Worm (Caenorhabditis elegans) whole organism, mixed stage, embryonic: ENCODE results near the gene T20G5.9.

Experiments
- M03D4.4 ChIP-seq: sonication (generic microtip); optimal IDR thresholded peaks from 2 replicates; lab custom pipeline; 2017; ENCODE audit warnings: mild to moderate bottlenecking, missing genetic modification characterization, missing compliant biosample characterization
- bed-3 ChIP-seq: fragments of 200-800 bp; sonication (Bioruptor generic); optimal IDR thresholded peaks from 3 replicates; lab custom pipeline; 2018; ENCODE audit warnings: mild to moderate bottlenecking, missing genetic modification characterization, moderate library complexity, missing compliant biosample characterization
- blmp-1 ChIP-seq: fragments of 150-350 bp; optimal IDR thresholded peaks from 2 replicates; lab custom pipeline; 2014; ENCODE audit warnings: missing biosample characterization, missing genetic modification characterization
- ceh-39 ChIP-seq: fragments of 150-350 bp; optimal IDR thresholded peaks from 2 replicates; lab custom pipeline; 2014; ENCODE audit warnings: missing biosample characterization, missing genetic modification characterization
- ceh-43 ChIP-seq: fragments of 200-800 bp; sonication (Bioruptor generic); optimal IDR thresholded peaks from 2 replicates; lab custom pipeline; 2018; ENCODE audit warnings: mild to moderate bottlenecking, missing genetic modification characterization, moderate library complexity, missing compliant biosample characterization
- ceh-83 ChIP-seq: fragments of 200-800 bp; sonication (Bioruptor generic); optimal IDR thresholded peaks from 2 replicates; lab custom pipeline; 2018; ENCODE audit warnings: mild to moderate bottlenecking, missing genetic modification characterization, missing compliant biosample characterization
- ces-1 ChIP-seq: fragments of 150-350 bp; optimal IDR thresholded peaks from 2 replicates; lab custom pipeline; 2014; ENCODE audit warnings: missing biosample characterization, missing genetic modification reagents, missing genetic modification characterization
- drap-1 ChIP-seq: fragments of 200-800 bp; sonication (Bioruptor generic); optimal IDR thresholded peaks from 3 replicates; lab custom pipeline; 2018; ENCODE audit warnings: mild to moderate bottlenecking, missing genetic modification characterization, missing compliant biosample characterization
- elt-1 ChIP-seq: sonication (generic microtip); optimal IDR thresholded peaks from 2 replicates; lab custom pipeline; 2017; ENCODE audit warnings: missing genetic modification characterization, mild to moderate bottlenecking, missing compliant biosample characterization, antibody characterized with exemption, moderate library complexity, borderline replicate concordance; ENCODE audit not compliant: insufficient read depth
- elt-3 ChIP-seq: fragments of 150-350 bp; optimal IDR thresholded peaks from 2 replicates; lab custom pipeline; 2014; ENCODE audit warnings: missing biosample characterization, missing genetic modification characterization
- flh-1 ChIP-seq: fragments of 200-800 bp; sonication (Bioruptor generic); optimal IDR thresholded peaks from 2 replicates; lab custom pipeline; 2018; ENCODE audit warnings: mild to moderate bottlenecking, missing genetic modification characterization, moderate library complexity, missing compliant biosample characterization
- ham-2 ChIP-seq: fragments of 200-800 bp; sonication (Bioruptor generic); optimal IDR thresholded peaks from 2 replicates; lab custom pipeline; 2018; ENCODE audit warnings: mild to moderate bottlenecking, missing genetic modification characterization, missing compliant biosample characterization
- hlh-1 ChIP-seq: fragments of 150-350 bp; optimal IDR thresholded peaks from 2 replicates; lab custom pipeline; 2014; ENCODE audit warnings: missing biosample characterization, missing genetic modification reagents, missing genetic modification characterization
- lin-13 ChIP-seq: fragments of 150-350 bp; optimal IDR thresholded peaks from 2 replicates; lab custom pipeline; 2014; ENCODE audit warnings: missing biosample characterization, missing genetic modification characterization
- lin-32 ChIP-seq: fragments of 200-800 bp; sonication (Bioruptor generic); optimal IDR thresholded peaks from 2 replicates; lab custom pipeline; 2018; ENCODE audit warnings: mild to moderate bottlenecking, missing genetic modification characterization, missing compliant biosample characterization
- mab-5 ChIP-seq: fragments of 150-350 bp; optimal IDR thresholded peaks from 2 replicates; lab custom pipeline; 2014; ENCODE audit warnings: missing biosample characterization, missing genetic modification characterization
- mls-2 ChIP-seq: sonication (generic microtip); optimal IDR thresholded peaks from 2 replicates; lab custom pipeline; 2016; ENCODE audit warnings: mild to moderate bottlenecking, missing genetic modification characterization, moderate library complexity, missing compliant biosample characterization
- nhr-12 ChIP-seq: fragments of 150-350 bp; optimal IDR thresholded peaks from 2 replicates; lab custom pipeline; 2014; ENCODE audit warnings: missing biosample characterization, missing genetic modification characterization
- nhr-2 ChIP-seq: fragments of 150-350 bp; optimal IDR thresholded peaks from 2 replicates; lab custom pipeline; 2014; ENCODE audit warnings: missing biosample characterization, missing genetic modification characterization
- nhr-237 ChIP-seq: fragments of 150-350 bp; optimal IDR thresholded peaks from 2 replicates; lab custom pipeline; 2014; ENCODE audit warnings: missing biosample characterization, missing genetic modification characterization
- nhr-28 ChIP-seq: fragments of 150-350 bp; optimal IDR thresholded peaks from 2 replicates; lab custom pipeline; 2014; ENCODE audit warnings: missing biosample characterization, missing genetic modification characterization
- nhr-76 ChIP-seq: sonication (generic microtip); optimal IDR thresholded peaks from 2 replicates; lab custom pipeline; 2017; ENCODE audit warnings: missing biosample characterization, missing genetic modification characterization
- pha-4 ChIP-seq: fragments of 150-350 bp; optimal IDR thresholded peaks from 2 replicates; lab custom pipeline; 2018; ENCODE audit warnings: missing biosample characterization, missing genetic modification reagents, missing genetic modification characterization
- sem-2 ChIP-seq: fragments of 200-800 bp; sonication (Bioruptor generic); optimal IDR thresholded peaks from 2 replicates; lab custom pipeline; 2018; ENCODE audit warnings: mild to moderate bottlenecking, missing genetic modification characterization, missing compliant biosample characterization
- snpc-4 ChIP-seq: fragments of 150-350 bp; optimal IDR thresholded peaks from 2 replicates; lab custom pipeline; 2014; ENCODE audit warnings: missing biosample characterization, missing genetic modification characterization
- sptf-1 ChIP-seq: sonication (generic microtip); optimal IDR thresholded peaks from 2 replicates; lab custom pipeline; 2017; ENCODE audit warnings: mild to moderate bottlenecking, missing genetic modification characterization, moderate library complexity, missing compliant biosample characterization
- tbx-8 ChIP-seq: fragments of 200-800 bp; sonication (Bioruptor generic); optimal IDR thresholded peaks from 2 replicates; lab custom pipeline; 2018; ENCODE audit warnings: mild to moderate bottlenecking, missing genetic modification characterization, moderate library complexity, missing compliant biosample characterization
- unc-120 ChIP-seq: sonication (generic microtip); optimal IDR thresholded peaks from 2 replicates; lab custom pipeline; 2017; ENCODE audit warnings: missing genetic modification characterization, missing compliant biosample characterization; ENCODE audit not compliant: poor library complexity, severe bottlenecking
- unc-39 ChIP-seq: fragments of 150-350 bp; optimal IDR thresholded peaks from 2 replicates; lab custom pipeline; 2014; ENCODE audit warnings: missing biosample characterization, missing genetic modification characterization
- unc-62 ChIP-seq: fragments of 150-350 bp; optimal IDR thresholded peaks from 2 replicates; lab custom pipeline; 2014; ENCODE audit warnings: missing biosample characterization, missing genetic modification reagents, missing genetic modification characterization
- zip-8 ChIP-seq: fragments of 150-350 bp; optimal IDR thresholded peaks from 2 replicates; lab custom pipeline; 2014; ENCODE audit warnings: missing biosample characterization, missing genetic modification characterization

The T20G5.9 gene

DNA sequence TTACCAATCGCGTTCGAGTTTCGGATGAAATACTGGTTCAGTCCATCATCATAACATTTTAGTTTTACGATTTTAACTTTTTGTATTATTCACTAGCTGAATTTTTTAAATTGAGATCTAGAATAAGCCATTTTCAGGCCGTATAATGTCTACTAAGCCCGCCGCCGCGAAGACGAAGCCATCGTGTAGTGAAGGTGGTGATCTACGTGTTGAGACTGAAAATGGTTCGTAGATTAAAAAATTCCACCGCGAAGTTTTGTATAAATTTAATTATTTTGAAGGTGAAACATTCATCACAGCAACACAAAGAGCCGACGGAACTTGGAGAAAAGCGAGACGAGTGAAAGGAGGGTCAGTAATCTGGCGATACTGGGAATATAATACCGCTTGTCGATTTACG, at the start of gene T20G5.9:
Gene T20G5.9, plus strand, starts transcription at position 138 of the 400 bp plus-strand sequence.
- TF ChIP-seq ceh-83 (GFP tag; lab: Kevin White, UChicago) (no peak), sem-2 (GFP tag; lab: Kevin White, UChicago) (no peak), nhr-2 (no peak), unc-62 (no peak), blmp-1 (no peak), nhr-12 (no peak)

DNA sequence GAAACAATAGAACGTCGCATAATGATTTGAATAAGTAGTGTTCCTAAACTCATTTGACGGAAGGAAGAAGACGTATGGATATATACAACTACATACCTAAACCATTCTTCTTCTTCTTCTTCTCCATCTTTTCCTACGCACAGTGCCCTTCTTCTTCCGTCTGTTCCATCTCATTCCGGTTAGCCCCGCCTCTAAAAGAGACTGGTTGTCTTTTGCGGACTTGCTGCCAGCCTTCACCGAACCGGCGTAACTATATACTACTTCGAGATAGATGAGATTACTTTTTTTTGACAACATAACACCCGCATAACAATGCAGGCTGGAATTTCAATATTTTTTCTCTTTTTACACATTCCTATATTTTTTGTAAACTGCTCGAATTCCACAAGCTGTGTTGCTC, 49.3 kb upstream of the T20G5.9 start, which contains the start of the genes K08E5.5 and mua-3:
Gene K08E5.5, minus strand, starts transcription at position 101 of the 400 bp plus-strand sequence.
Gene mua-3, plus strand, starts transcription at position 313 of the 400 bp plus-strand sequence.
- TF ChIP-seq ces-1 (GFP tag; lab: Kevin White, UChicago) (no peak), drap-1 (GFP tag; lab: Kevin White, UChicago) (no peak), lin-13 (tag; lab: Kevin White, UChicago) (no peak), zip-8 (tag; lab: Kevin White, UChicago) (no peak)
- TF ChIP-seq, all 35 proteins: peak for 0

DNA sequence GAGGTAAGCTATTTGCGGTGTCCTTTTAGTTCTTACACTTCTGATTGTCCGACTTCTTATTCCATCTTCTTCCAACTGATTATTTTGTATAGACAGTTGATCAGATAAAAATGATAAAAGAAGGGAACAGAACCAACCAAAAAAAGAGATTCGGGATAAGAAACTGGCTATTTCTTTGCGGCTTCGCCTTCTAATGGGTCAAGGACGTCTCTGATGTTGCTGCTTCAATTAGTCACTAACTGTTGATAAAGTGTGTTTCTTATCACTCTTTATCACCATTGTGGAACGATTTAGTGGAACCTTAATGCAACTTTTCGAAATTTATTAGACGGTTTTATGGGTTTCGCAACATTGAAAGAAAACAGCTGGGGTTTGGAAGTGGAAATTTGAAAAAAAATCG, 39.4 kb upstream of the T20G5.9 start:
- TF ChIP-seq drap-1 (GFP tag; lab: Kevin White, UChicago) (no peak), ces-1 (GFP tag; lab: Kevin White, UChicago) (no peak), ceh-39 (no peak), sptf-1 (tag; lab: Kevin White, UChicago) (no peak), mls-2 (no peak), ceh-43 (no peak), bed-3 (no peak)
- TF ChIP-seq, all 35 proteins: peak for 0

DNA sequence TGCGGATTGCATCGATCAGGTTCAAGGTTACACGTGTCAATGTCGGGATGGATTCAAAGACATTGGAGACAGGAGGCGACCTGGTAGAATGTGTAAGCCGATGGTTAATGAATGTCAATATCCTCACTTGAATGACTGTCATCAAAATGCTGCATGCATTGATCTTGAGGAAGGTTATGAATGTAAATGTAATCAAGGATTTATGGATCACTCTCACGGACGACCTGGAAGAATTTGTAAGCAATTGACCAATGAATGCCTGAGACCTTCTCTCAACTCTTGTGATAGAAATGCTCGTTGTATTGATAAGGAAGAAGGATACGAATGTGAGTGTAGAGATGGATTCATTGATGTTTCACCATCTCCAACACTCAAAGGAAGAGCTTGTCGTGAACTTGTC, 31.6 kb upstream of the T20G5.9 start:
- TF ChIP-seq lin-13 (tag; lab: Kevin White, UChicago) (no peak), ham-2 (GFP tag; lab: Kevin White, UChicago) (no peak), sem-2 (GFP tag; lab: Kevin White, UChicago) (no peak), flh-1 (GFP tag; lab: Kevin White, UChicago) (no peak), elt-1 (tag; lab: Kevin White, UChicago) (no peak), nhr-237 (no peak), ceh-39 (no peak), tbx-8 (no peak), pha-4 (tag; lab: Kevin White, UChicago) (no peak), ceh-83 (GFP tag; lab: Kevin White, UChicago) (no peak), nhr-76 (tag; lab: Kevin White, UChicago) (no peak), sptf-1 (tag; lab: Kevin White, UChicago) (no peak), hlh-1 (tag; lab: Kevin White, UChicago) (no peak)

DNA sequence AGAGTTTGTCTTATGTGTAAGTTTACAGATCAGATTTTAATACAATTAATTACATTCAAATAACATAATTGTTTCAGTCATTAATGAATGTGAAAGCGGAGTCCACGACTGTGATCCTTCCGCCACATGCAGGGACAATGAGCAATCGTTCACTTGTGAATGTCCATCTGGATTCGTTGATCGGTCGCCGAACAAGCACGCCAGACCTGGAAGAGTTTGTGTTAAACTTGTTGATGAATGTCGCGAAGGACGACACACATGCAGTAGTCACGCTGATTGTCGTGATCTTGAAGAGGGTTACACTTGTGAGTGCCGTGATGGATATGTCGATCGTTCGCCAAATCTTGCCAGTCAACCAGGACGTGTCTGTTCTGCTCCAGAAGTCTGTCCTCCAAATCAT, 31.1 kb upstream of the T20G5.9 start:
- no peak for TF ChIP-seq elt-3 (tag; lab: Kevin White, UChicago)
- no peak for TF ChIP-seq M03D4.4 (tag; lab: Kevin White, UChicago)
- TF ChIP-seq nhr-28 (tag; lab: Kevin White, UChicago) = no peak
- no peak for TF ChIP-seq unc-120 (tag; lab: Kevin White, UChicago)
- TF ChIP-seq unc-62 = no peak
- no peak for TF ChIP-seq snpc-4 (tag; lab: Kevin White, UChicago)
- no peak for TF ChIP-seq lin-32 (GFP tag; lab: Kevin White, UChicago)

DNA sequence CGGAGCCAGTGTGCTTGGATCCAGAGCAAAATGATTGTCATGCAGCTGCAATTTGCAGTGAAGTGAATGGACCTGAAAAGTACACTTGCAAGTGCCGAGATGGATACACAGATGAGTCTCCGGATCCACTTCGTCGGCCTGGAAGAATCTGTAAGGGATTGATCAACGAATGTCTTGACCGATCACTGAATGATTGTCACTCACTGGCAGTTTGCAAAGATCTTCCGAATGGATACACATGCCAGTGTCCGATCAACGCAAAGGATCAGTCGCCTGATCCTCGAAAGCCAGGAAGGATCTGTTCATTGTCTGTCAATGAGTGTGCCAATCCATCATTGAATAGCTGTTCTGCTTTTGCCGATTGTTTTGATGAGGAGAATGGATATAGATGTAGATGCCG, 30.2 kb upstream of the T20G5.9 start:
- no peak for TF ChIP-seq hlh-1 (tag; lab: Kevin White, UChicago)
- TF ChIP-seq nhr-76 (tag; lab: Kevin White, UChicago) = no peak
- TF ChIP-seq lin-32 (GFP tag; lab: Kevin White, UChicago) = no peak

DNA sequence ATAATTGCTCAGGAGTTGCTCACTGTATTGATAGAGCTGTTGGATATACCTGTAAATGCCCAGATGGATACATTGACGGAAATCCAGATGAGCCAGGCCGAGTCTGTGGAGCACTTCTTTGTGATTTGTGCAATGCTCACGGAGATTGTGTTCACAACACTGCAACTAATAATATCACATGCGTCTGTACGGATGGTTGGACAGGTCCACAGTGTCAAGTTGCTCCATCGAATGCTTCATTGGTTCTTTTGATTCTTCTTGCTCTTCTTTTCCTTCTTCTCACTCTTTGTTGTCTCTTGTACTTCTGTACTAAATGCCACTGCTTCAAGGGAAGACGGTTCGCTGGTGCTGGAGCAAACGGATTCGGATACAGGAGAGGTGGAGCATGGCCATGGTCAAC, 27.8 kb upstream of the T20G5.9 start:
- no peak for TF ChIP-seq nhr-28 (tag; lab: Kevin White, UChicago)
- no peak for TF ChIP-seq hlh-1 (tag; lab: Kevin White, UChicago)
- no peak for TF ChIP-seq unc-39
- TF ChIP-seq mab-5 (tag; lab: Kevin White, UChicago) = no peak
- TF ChIP-seq, all 35 proteins: peak for 0
